Worm (Caenorhabditis elegans): ENCODE data around the gene glrx-22.

DNA sequence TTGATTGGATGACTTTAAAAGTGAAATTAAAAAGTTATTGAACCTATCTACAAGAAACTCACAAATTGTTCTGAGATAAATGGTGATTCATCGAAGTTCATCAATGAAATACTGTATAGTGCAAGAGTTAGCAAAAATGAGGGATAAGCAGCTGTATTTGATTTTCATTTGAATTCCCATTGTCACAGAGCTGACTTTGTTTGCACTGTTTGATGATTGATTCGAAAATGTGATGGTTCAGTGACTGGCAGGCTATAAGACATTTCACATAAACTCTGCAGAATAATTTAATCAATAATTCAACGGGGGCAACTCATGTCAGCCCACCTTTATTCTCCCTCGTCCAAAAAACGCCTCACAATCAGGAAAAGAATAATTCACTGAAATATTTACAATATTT is 42.6 kb upstream of the glrx-22 start, which contains the start of gene T09A12.8:
- no peak for TF ChIP-seq pha-4 (tag; optimal IDR thresholded peaks at IDR 0.05)
- TF ChIP-seq lin-32 (GFP tag; optimal IDR thresholded peaks at IDR 0.05), result no peak
- TF ChIP-seq mls-2 (tag; optimal IDR thresholded peaks at IDR 0.05), result no peak
- TF ChIP-seq nhr-12 (tag; optimal IDR thresholded peaks at IDR 0.05), result no peak
- no peak for TF ChIP-seq nhr-237 (tag; optimal IDR thresholded peaks at IDR 0.05)
- no peak for TF ChIP-seq elt-1 (tag; optimal IDR thresholded peaks at IDR 0.05; ENCODE audit: borderline replicate concordance, insufficient read depth)

Measured in whole organism, mixed stage, embryonic.